Fruit fly (Drosophila melanogaster): Measurements from ENCODE around the gene CG31730.

dm6 chr2L:13291960-13292487, 32.5 kb upstream of the CG31730 start:
- TF ChIP-seq Pif1A (GFP tag; optimal IDR thresholded peaks at IDR 0.05): no peak
- TF ChIP-seq CG10348 (GFP tag; IDR thresholded peaks at IDR 0.05): no peak
- no peak for TF ChIP-seq Ets98B (GFP tag; IDR thresholded peaks at IDR 0.05)
- TF ChIP-seq Pif1B (GFP tag; optimal IDR thresholded peaks at IDR 0.05): no peak
- TF ChIP-seq CG13204 (GFP tag; optimal IDR thresholded peaks at IDR 0.05): no peak
- TF ChIP-seq CG8159 (tag; optimal IDR thresholded peaks at IDR 0.05): no peak
- TF ChIP-seq CG34367 (tag; optimal IDR thresholded peaks at IDR 0.05): no peak
- TF ChIP-seq gl (tag; optimal IDR thresholded peaks at IDR 0.05): no peak
